Worm (Caenorhabditis elegans) whole organism, young adult: ENCODE data around the gene ZC443.1.

Experiments used
- B0019.2 ChIP-seq: fragments of 200-800 bp; sonication (Bioruptor generic); conservative IDR thresholded peaks from 2 replicates; pipeline ENCODE4 v1.3.6; 2022; ENCODE audit warnings: missing genetic modification reagents, missing genetic modification characterization, missing compliant biosample characterization
- B0035.1 ChIP-seq: sonication (generic microtip); optimal IDR thresholded peaks from 2 replicates; lab custom pipeline; 2016; ENCODE audit warnings: missing genetic modification characterization, mild to moderate bottlenecking, missing compliant biosample characterization, missing genotype, missing genetic modification reagents
- B0261.1 ChIP-seq: sonication (generic microtip); optimal IDR thresholded peaks from 2 replicates; lab custom pipeline; 2016; ENCODE audit warnings: mild to moderate bottlenecking, missing genetic modification characterization, moderate library complexity, missing compliant biosample characterization
- C17E4.6 ChIP-seq: fragments of 200-800 bp; sonication (Bioruptor generic); IDR thresholded peaks from 2 replicates; pipeline ENCODE4 v1.3.6; 2022; ENCODE audit warnings: missing genetic modification reagents, missing genetic modification characterization, missing compliant biosample characterization
- F23B12.7 ChIP-seq: sonication (generic microtip); optimal IDR thresholded peaks from 2 replicates; lab custom pipeline; 2017; ENCODE audit warnings: missing genetic modification characterization, mild to moderate bottlenecking, missing compliant biosample characterization, antibody characterized with exemption, moderate library complexity; ENCODE audit not compliant: insufficient read depth
- F37B4.10 ChIP-seq: fragments of 200-800 bp; sonication (Bioruptor generic); IDR thresholded peaks from 2 replicates; pipeline ENCODE4 v1.3.6; 2022; ENCODE audit warnings: missing genetic modification characterization, missing compliant biosample characterization
- F39B2.1 ChIP-seq: fragments of 200-800 bp; sonication (Bioruptor generic); IDR thresholded peaks from 2 replicates; pipeline ENCODE4 v1.3.6; 2022; ENCODE audit warnings: missing genetic modification reagents, missing genetic modification characterization, missing compliant biosample characterization
- F52B5.7 ChIP-seq: sonication (generic microtip); optimal IDR thresholded peaks from 2 replicates; lab custom pipeline; 2016; ENCODE audit warnings: mild to moderate bottlenecking, missing genetic modification characterization, missing compliant biosample characterization
- Y95B8A.8 ChIP-seq: fragments of 200-800 bp; sonication (Bioruptor generic); IDR thresholded peaks from 2 replicates; pipeline ENCODE4 v1.3.6; 2022; ENCODE audit warnings: missing genetic modification reagents, missing genetic modification characterization, missing compliant biosample characterization
- aptf-3 ChIP-seq: fragments of 200-800 bp; sonication (Bioruptor generic); IDR thresholded peaks from 2 replicates; pipeline ENCODE4 v1.3.6; 2022; ENCODE audit warnings: missing genetic modification characterization, missing compliant biosample characterization
- bed-1 ChIP-seq: fragments of 200-800 bp; sonication (Bioruptor generic); IDR thresholded peaks from 2 replicates; pipeline ENCODE4 v1.3.6; 2022; ENCODE audit warnings: missing genetic modification reagents, missing genetic modification characterization, missing compliant biosample characterization
- bed-2 ChIP-seq: fragments of 200-800 bp; sonication (Bioruptor generic); IDR thresholded peaks from 2 replicates; pipeline ENCODE4 v1.3.6; 2022; ENCODE audit warnings: missing genetic modification reagents, missing genetic modification characterization, missing compliant biosample characterization
- cebp-1 ChIP-seq, 2 experiments: fragments of 200-800 bp in 1 of 2; sonication (Bioruptor generic) in 1 of 2; sonication (generic microtip) in 1 of 2; IDR thresholded peaks in 1 of 2; optimal IDR thresholded peaks in 1 of 2; 2 replicates each; pipeline versions ENCODE4 v1.3.6 to Lab custom; 2017 to 2022; ENCODE audit warnings: missing compliant biosample characterization in 2 of 2, missing genetic modification characterization in 2 of 2, mild to moderate bottlenecking in 1 of 2, missing genetic modification reagents in 1 of 2, moderate library complexity in 1 of 2
- cebp-2 ChIP-seq: fragments of 200-800 bp; sonication (Bioruptor generic); IDR thresholded peaks from 2 replicates; pipeline ENCODE4 v1.3.6; 2022; ENCODE audit warnings: missing genetic modification characterization, missing compliant biosample characterization
- ceh-27 ChIP-seq: fragments of 200-800 bp; sonication (Bioruptor generic); optimal IDR thresholded peaks from 2 replicates; lab custom pipeline; 2018; ENCODE audit warnings: mild to moderate bottlenecking, missing genetic modification characterization, moderate library complexity, missing compliant biosample characterization
- ceh-79 ChIP-seq: sonication (generic microtip); optimal IDR thresholded peaks from 2 replicates; lab custom pipeline; 2017; ENCODE audit warnings: mild to moderate bottlenecking, missing genetic modification characterization, missing compliant biosample characterization
- ceh-91 ChIP-seq: fragments of 200-800 bp; sonication (Bioruptor generic); IDR thresholded peaks from 2 replicates; pipeline ENCODE4 v1.3.6; 2022; ENCODE audit warnings: missing genetic modification reagents, missing genetic modification characterization, missing compliant biosample characterization
- dox-1 ChIP-seq: fragments of 200-800 bp; sonication (Bioruptor generic); IDR thresholded peaks from 2 replicates; pipeline ENCODE4 v1.3.6; 2022; ENCODE audit warnings: missing genetic modification reagents, missing genetic modification characterization, missing compliant biosample characterization
- egl-18 ChIP-seq: fragments of 200-800 bp; sonication (Bioruptor generic); IDR thresholded peaks from 2 replicates; pipeline ENCODE4 v1.3.6; 2022; ENCODE audit warnings: missing genetic modification reagents, missing genetic modification characterization, missing compliant biosample characterization
- egrh-3 ChIP-seq: fragments of 200-800 bp; sonication (Bioruptor generic); IDR thresholded peaks from 2 replicates; pipeline ENCODE4 v1.3.6; 2022; ENCODE audit warnings: missing genetic modification reagents, missing genetic modification characterization, missing compliant biosample characterization
- gei-17 ChIP-seq: fragments of 200-800 bp; sonication (Bioruptor generic); optimal IDR thresholded peaks from 2 replicates; lab custom pipeline; 2018; ENCODE audit warnings: mild to moderate bottlenecking, missing genetic modification characterization, missing compliant biosample characterization
- hmg-20 ChIP-seq: fragments of 200-800 bp; sonication (Bioruptor generic); IDR thresholded peaks from 2 replicates; pipeline ENCODE4 v1.3.6; 2022; ENCODE audit warnings: missing genetic modification reagents, missing genetic modification characterization, missing compliant biosample characterization
- hrde-1 ChIP-seq: sonication (generic microtip); optimal IDR thresholded peaks from 2 replicates; lab custom pipeline; 2016; ENCODE audit warnings: missing genetic modification characterization, mild to moderate bottlenecking, missing compliant biosample characterization, moderate library complexity, missing genotype, missing genetic modification reagents, borderline replicate concordance
- lsy-27 ChIP-seq: sonication (generic microtip); optimal IDR thresholded peaks from 2 replicates; lab custom pipeline; 2017; ENCODE audit warnings: missing genetic modification characterization, mild to moderate bottlenecking, missing compliant biosample characterization, antibody characterized with exemption, missing genotype, borderline replicate concordance; ENCODE audit not compliant: insufficient read depth
- nfya-1 ChIP-seq: sonication (generic microtip); optimal IDR thresholded peaks from 2 replicates; lab custom pipeline; 2017; ENCODE audit warnings: antibody characterized with exemption, missing compliant biosample characterization, missing genetic modification characterization, borderline replicate concordance; ENCODE audit not compliant: insufficient read depth
- nfya-2 ChIP-seq: fragments of 200-800 bp; sonication (Bioruptor generic); IDR thresholded peaks from 2 replicates; pipeline ENCODE4 v1.3.6; 2022; ENCODE audit warnings: missing genetic modification reagents, missing genetic modification characterization, missing compliant biosample characterization
- nhr-90 ChIP-seq: sonication (generic microtip); optimal IDR thresholded peaks from 2 replicates; lab custom pipeline; 2016; ENCODE audit warnings: missing genotype, mild to moderate bottlenecking, missing genetic modification characterization, missing compliant biosample characterization
- pbrm-1 ChIP-seq: fragments of 200-800 bp; sonication (Bioruptor generic); IDR thresholded peaks from 2 replicates; pipeline ENCODE4 v1.3.6; 2022; ENCODE audit warnings: missing genetic modification reagents, missing genetic modification characterization, missing compliant biosample characterization
- rpc-1 ChIP-seq, 2 experiments: fragments of 150-350 bp in 1 of 2; sonication (generic microtip) in 1 of 2; optimal IDR thresholded peaks; 2 replicates each; lab custom pipeline; 2014 to 2018; ENCODE audit warnings: missing biosample characterization in 1 of 2, missing genetic modification characterization in 1 of 2, missing genetic modification reagents in 1 of 2, missing genotype in 1 of 2
- snpc-1.1 ChIP-seq: sonication (generic microtip); optimal IDR thresholded peaks from 2 replicates; lab custom pipeline; 2017; ENCODE audit warnings: missing genetic modification characterization, mild to moderate bottlenecking, missing compliant biosample characterization, antibody characterized with exemption, moderate library complexity, missing genotype, missing genetic modification reagents; ENCODE audit not compliant: insufficient read depth
- snpc-3.4 ChIP-seq: sonication (generic microtip); optimal IDR thresholded peaks from 2 replicates; lab custom pipeline; 2017; ENCODE audit warnings: missing genetic modification characterization, mild to moderate bottlenecking, missing compliant biosample characterization, antibody characterized with exemption, moderate library complexity, missing genotype, missing genetic modification reagents
- tlf-1 ChIP-seq: fragments of 200-800 bp; sonication (Bioruptor generic); optimal IDR thresholded peaks from 2 replicates; lab custom pipeline; 2018; ENCODE audit warnings: mild to moderate bottlenecking, missing genetic modification characterization, missing compliant biosample characterization
- zim-3 ChIP-seq: sonication (generic microtip); optimal IDR thresholded peaks from 2 replicates; lab custom pipeline; 2017; ENCODE audit warnings: mild to moderate bottlenecking, missing genetic modification characterization, moderate library complexity, missing compliant biosample characterization

Gene ZC443.1

DNA sequence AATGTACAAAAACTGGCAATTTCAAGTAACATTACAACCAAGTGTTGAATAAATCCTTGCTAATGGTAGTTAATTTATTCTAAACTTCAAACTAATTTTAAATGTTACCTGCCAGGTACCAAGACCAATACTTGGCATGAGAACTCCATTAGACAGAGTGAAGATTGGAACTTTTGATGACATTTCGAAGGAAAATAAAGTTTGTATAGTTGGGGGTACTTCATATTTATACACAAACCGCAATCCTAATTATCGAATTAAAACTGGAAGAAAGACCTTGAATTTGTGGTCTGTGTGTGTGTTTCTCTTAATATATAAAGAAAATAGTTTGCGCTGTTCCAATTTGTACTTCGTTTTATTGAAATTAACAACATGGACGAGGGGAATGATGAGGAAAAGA, at the start of gene ZC443.1:
Gene ZC443.1, minus strand, starts transcription at position 205 of the 400 bp plus-strand sequence.
- TF ChIP-seq snpc-3.4 (tag; lab: Kevin White, UChicago) (no peak), ceh-79 (tag; lab: Kevin White, UChicago) (no peak), bed-2 (GFP tag; lab: Robert Waterston, UW) (no peak), pbrm-1 (no peak), tlf-1 (GFP tag; lab: Kevin White, UChicago) (no peak), dox-1 (no peak), lsy-27 (tag; lab: Kevin White, UChicago) (no peak), egl-18 (GFP tag; lab: Robert Waterston, UW) (no peak), F52B5.7 (no peak), B0035.1 (no peak), F37B4.10 (GFP tag; lab: Robert Waterston, UW) (no peak), gei-17 (GFP tag; lab: Kevin White, UChicago) (no peak), C17E4.6 (GFP tag; lab: Robert Waterston, UW) (no peak), snpc-1.1 (tag; lab: Kevin White, UChicago) (no peak), nfya-2 (GFP tag; lab: Robert Waterston, UW) (no peak), B0019.2 (GFP tag; lab: Robert Waterston, UW) (no peak), egrh-3 (GFP tag; lab: Robert Waterston, UW) (no peak), B0261.1 (tag; lab: Kevin White, UChicago) (no peak)

- no peak for TF ChIP-seq C17E4.6 (GFP tag; lab: Robert Waterston, UW)
- no peak for TF ChIP-seq zim-3
- TF ChIP-seq F23B12.7 (tag; lab: Kevin White, UChicago): no peak
- no peak for TF ChIP-seq nhr-90 (tag; lab: Kevin White, UChicago)
- TF ChIP-seq bed-1 (GFP tag; lab: Robert Waterston, UW): no peak
- no peak for TF ChIP-seq F39B2.1 (GFP tag; lab: Robert Waterston, UW)
- no peak for TF ChIP-seq ceh-27 (GFP tag; lab: Kevin White, UChicago)
- TF ChIP-seq aptf-3 (GFP tag; lab: Robert Waterston, UW): no peak
- TF ChIP-seq nfya-1 (tag; lab: Kevin White, UChicago): no peak
- TF ChIP-seq rpc-1 (optimal IDR thresholded peaks at IDR 0.05; lab: Kevin White, UChicago): no peak
- TF ChIP-seq rpc-1 (tag; optimal IDR thresholded peaks at IDR 0.05; lab: Kevin White, UChicago): no peak
- no peak for TF ChIP-seq hmg-20
- no peak for TF ChIP-seq cebp-2
- no peak for TF ChIP-seq B0261.1 (tag; lab: Kevin White, UChicago)
- no peak for TF ChIP-seq cebp-1 (GFP tag; IDR thresholded peaks at IDR 0.05; lab: Robert Waterston, UW)
- TF ChIP-seq cebp-1 (tag; optimal IDR thresholded peaks at IDR 0.05; lab: Kevin White, UChicago): no peak
- no peak for TF ChIP-seq hrde-1 (tag; lab: Kevin White, UChicago)
- TF ChIP-seq tlf-1 (GFP tag; lab: Kevin White, UChicago): no peak
- TF ChIP-seq dox-1: no peak
- TF ChIP-seq Y95B8A.8 (GFP tag; lab: Robert Waterston, UW): no peak
Measured at ce11 chrV:12859144-12859543, 49.3 kb upstream of the ZC443.1 start, which contains the start of gene anp-1. Gene anp-1 (plus strand): TSS chrV:12859444.

DNA sequence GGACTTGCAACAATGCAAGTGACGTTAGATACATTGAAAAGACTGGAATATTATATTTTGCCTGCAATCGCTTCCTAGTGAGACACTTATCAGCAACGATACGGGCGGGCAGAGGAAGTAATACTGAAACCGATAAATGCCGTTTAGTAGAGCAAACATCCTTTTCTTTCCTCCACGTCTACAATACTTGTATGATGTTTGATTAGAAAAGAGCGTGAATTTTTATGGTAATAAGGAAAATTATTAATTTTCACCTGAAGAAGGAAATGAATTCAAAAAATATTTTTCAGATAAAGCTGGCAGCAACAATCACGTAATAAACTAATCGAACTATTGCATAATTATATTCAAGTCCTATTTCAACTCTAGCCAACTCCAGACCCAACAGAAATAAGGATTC, 44.9 kb upstream of the ZC443.1 start, which contains the start of gene C44H9.7:
Gene C44H9.7, minus strand, starts transcription at position 101 of the 400 bp plus-strand sequence.
- TF ChIP-seq F39B2.1 (GFP tag; lab: Robert Waterston, UW) (no peak), Y95B8A.8 (GFP tag; lab: Robert Waterston, UW) (no peak), rpc-1 (optimal IDR thresholded peaks at IDR 0.05; lab: Kevin White, UChicago) (no peak), rpc-1 (tag; optimal IDR thresholded peaks at IDR 0.05; lab: Kevin White, UChicago) (no peak), ceh-91 (GFP tag; lab: Robert Waterston, UW) (no peak)
